Fruit fly (Drosophila melanogaster) whole organism, embryonic: ENCODE results near the gene CG34034.

ENCODE experiments used
- Dll ChIP-seq: fragments of 200-800 bp; sonication (Bioruptor generic); IDR thresholded peaks from 4 replicates; pipeline ENCODE4 v1.3.6; 2022; ENCODE audit warnings: missing biosample characterization, missing genetic modification characterization; ENCODE audit not compliant: partially characterized antibody
- corto ChIP-seq: fragments of 200-800 bp; sonication (Bioruptor generic); optimal IDR thresholded peaks from 2 replicates; lab custom pipeline; 2016; ENCODE audit warnings: missing biosample characterization, mild to moderate bottlenecking, missing genetic modification characterization, moderate library complexity

- TF ChIP-seq corto (GFP tag; lab: Kevin White, UChicago): no peak
- no peak for TF ChIP-seq Dll (GFP tag; lab: Robert Waterston, UW)
Observed at dm6 chr3R:21719934-21720431, 18.9 kb downstream of the CG34034 start.
